Worm (Caenorhabditis elegans): ENCODE measurements around the gene nspg-12.

The nspg-12 gene

ce11 chrX:5252798-5253197, 4.3 kb upstream of the nspg-12 start, which contains the start of gene nspg-14 (continued):
- TF ChIP-seq lin-15B (tag; optimal IDR thresholded peaks at IDR 0.05) (no peak), zip-11 (GFP tag; IDR thresholded peaks at IDR 0.05) (no peak), php-3 (GFP tag; IDR thresholded peaks at IDR 0.05) (peak; percentile 69), arid-1 (GFP tag; conservative IDR thresholded peaks at IDR 0.05) (no peak), fkh-10 (GFP tag; optimal IDR thresholded peaks at IDR 0.05) (no peak), nhr-48 (tag; optimal IDR thresholded peaks at IDR 0.05) (no peak), nhr-28 (tag; optimal IDR thresholded peaks at IDR 0.05) (peak; percentile 73), dmd-6 (GFP tag; IDR thresholded peaks at IDR 0.05) (peak; percentile 74), aly-2 (tag; optimal IDR thresholded peaks at IDR 0.05) (no peak), sdz-12 (GFP tag; optimal IDR thresholded peaks at IDR 0.05) (no peak), ctbp-1 (GFP tag; IDR thresholded peaks at IDR 0.05) (no peak), ZK337.2 (GFP tag; IDR thresholded peaks at IDR 0.05) (no peak), lin-1 (GFP tag; IDR thresholded peaks at IDR 0.05) (peak; percentile 69; the same call in 1 of the 2 replicates), mxl-3 (GFP tag; optimal IDR thresholded peaks at IDR 0.05) (peak; percentile 36), unc-62 (GFP tag; optimal IDR thresholded peaks at IDR 0.05 in 1 of 2) (no peak), unc-62 (tag; optimal IDR thresholded peaks at IDR 0.05) (no peak)

ce11 chrX:5254894-5255293, 2.2 kb upstream of the nspg-12 start, which contains the start of gene nspg-13:
TSS of gene nspg-13 (plus strand) at chrX:5255194.
- TF ChIP-seq snpc-4 (tag; optimal IDR thresholded peaks at IDR 0.05): no peak

DNA sequence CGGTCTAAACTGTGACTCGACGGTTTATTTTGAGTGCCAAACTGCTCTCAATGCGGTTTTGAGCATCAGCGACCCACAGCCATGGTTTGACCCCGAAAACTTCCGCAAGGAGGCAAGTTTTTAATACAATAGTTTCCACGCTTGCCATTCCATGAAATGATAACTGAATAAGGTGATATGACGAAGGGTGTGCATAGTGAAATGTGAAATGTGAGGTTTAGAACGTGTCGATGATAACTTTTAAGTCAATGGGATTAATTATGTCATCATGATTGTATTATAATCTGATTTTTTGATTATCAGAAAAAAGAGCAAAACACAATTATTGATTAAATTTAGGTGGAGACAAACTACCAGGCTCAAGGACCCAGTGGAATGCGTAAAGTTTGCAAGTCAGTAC, 1.8 kb upstream of the nspg-12 start:
- peak; percentile 5 for TF ChIP-seq dve-1 (tag; optimal IDR thresholded peaks at IDR 0.05; ENCODE audit: insufficient read depth)
- peak; percentile 33; the same call in 1 of the 2 replicates for TF ChIP-seq dmd-6 (GFP tag; IDR thresholded peaks at IDR 0.05)
- no peak for TF ChIP-seq F49E8.2 (tag; optimal IDR thresholded peaks at IDR 0.05; ENCODE audit: borderline replicate concordance)
- TF ChIP-seq aha-1 (tag): no peak
- TF ChIP-seq hlh-11 (tag; optimal IDR thresholded peaks at IDR 0.05): peak; percentile 16

DNA sequence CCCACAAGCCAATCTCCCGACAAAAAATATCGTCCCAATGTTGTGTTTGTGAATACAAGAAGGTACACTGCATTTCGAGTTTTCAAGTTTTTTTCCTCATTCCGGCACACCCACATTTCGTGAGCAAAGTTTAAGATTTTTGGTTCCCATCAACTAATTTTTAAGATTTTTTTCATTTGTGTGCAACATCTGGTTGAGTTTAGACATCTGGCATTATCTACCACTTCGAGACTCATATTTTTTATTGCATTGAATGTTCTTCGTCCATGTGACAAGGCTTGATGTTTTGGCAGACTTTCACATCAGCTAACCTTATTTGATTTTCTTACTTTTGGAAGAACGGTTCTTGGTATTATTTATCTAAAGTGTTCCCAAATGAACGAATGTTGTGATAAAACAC, 3.3 kb downstream of the nspg-12 start:
- TF ChIP-seq nhr-41 (GFP tag; IDR thresholded peaks at IDR 0.05) (no peak), mxl-3 (GFP tag; optimal IDR thresholded peaks at IDR 0.05) (no peak), php-3 (GFP tag; IDR thresholded peaks at IDR 0.05) (no peak), daf-19 (GFP tag; conservative IDR thresholded peaks at IDR 0.05) (no peak), Y105C5A.15 (GFP tag; IDR thresholded peaks at IDR 0.05) (no peak), ZK546.5 (tag; optimal IDR thresholded peaks at IDR 0.05) (no peak), Y5F2A.4 (GFP tag; optimal IDR thresholded peaks at IDR 0.05) (no peak), R02D3.7 (tag; optimal IDR thresholded peaks at IDR 0.05) (no peak)

DNA sequence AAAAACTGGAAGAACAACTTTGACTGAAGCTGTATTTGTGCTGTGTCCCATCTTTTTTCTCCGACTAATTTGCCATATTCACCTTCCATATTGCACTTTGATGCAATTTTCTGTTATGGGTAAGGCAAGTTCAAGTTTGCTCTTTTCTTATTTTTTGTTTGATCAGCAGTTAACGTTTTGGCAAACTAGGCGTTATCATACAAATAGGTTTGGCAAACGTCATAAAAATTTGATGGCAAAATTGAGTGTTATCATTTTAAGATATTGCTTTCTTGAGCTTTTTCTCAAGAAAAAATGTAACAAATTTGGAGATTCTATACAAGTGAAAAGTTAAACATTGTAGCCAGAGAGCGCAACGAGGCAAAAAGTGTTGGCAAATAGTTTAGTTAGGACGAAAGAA, 4.9 kb downstream of the nspg-12 start:
- TF ChIP-seq nhr-237 (tag; optimal IDR thresholded peaks at IDR 0.05) (no peak), lin-13 (GFP tag; optimal IDR thresholded peaks at IDR 0.05) (no peak), ZK337.2 (GFP tag; IDR thresholded peaks at IDR 0.05) (no peak), unc-39 (tag; optimal IDR thresholded peaks at IDR 0.05) (no peak), daf-19 (GFP tag; conservative IDR thresholded peaks at IDR 0.05) (no peak), dmd-6 (GFP tag; IDR thresholded peaks at IDR 0.05) (peak; percentile 20; the same call in 1 of the 2 replicates), lin-15B (tag; optimal IDR thresholded peaks at IDR 0.05) (no peak), daf-8 (GFP tag; IDR thresholded peaks at IDR 0.05) (no peak), egl-27 (tag; optimal IDR thresholded peaks at IDR 0.05) (no peak), daf-16 (GFP tag; optimal IDR thresholded peaks at IDR 0.05) (no peak), daf-16 (tag; optimal IDR thresholded peaks at IDR 0.05) (peak; percentile 53), ceh-28 (tag; optimal IDR thresholded peaks at IDR 0.05) (no peak), php-3 (GFP tag; IDR thresholded peaks at IDR 0.05) (peak; percentile 85), T20F7.1 (GFP tag; optimal IDR thresholded peaks at IDR 0.05) (no peak), nhr-28 (tag; optimal IDR thresholded peaks at IDR 0.05) (no peak), mdt-29 (GFP tag; IDR thresholded peaks at IDR 0.05) (no peak), nhr-102 (tag; optimal IDR thresholded peaks at IDR 0.05) (no peak), egl-43 (GFP tag; IDR thresholded peaks at IDR 0.05) (no peak), pqm-1 (tag; optimal IDR thresholded peaks at IDR 0.05) (peak; percentile 80), ceh-62 (tag; optimal IDR thresholded peaks at IDR 0.05) (no peak), aha-1 (tag) (no peak), T26A8.4 (GFP tag; IDR thresholded peaks at IDR 0.05) (no peak), zip-11 (GFP tag; IDR thresholded peaks at IDR 0.05) (no peak), ceh-44 (GFP tag; IDR thresholded peaks at IDR 0.05) (no peak), lin-39 (tag; optimal IDR thresholded peaks at IDR 0.05) (no peak)
